Worm (Caenorhabditis elegans) whole organism, L1 larva: ENCODE data around the gene srx-14.
A peak's percentile ranks its signal among the peaks of the same experiment; 100 is the strongest.

Experiments
- C04F5.9 ChIP-seq: sonication (generic microtip); optimal IDR thresholded peaks from 2 replicates; lab custom pipeline; 2016; ENCODE audit warnings: missing genetic modification characterization, missing compliant biosample characterization
- C16A3.4 ChIP-seq: fragments of 150-350 bp; optimal IDR thresholded peaks from 2 replicates; lab custom pipeline; 2014; ENCODE audit warnings: missing biosample characterization, missing genetic modification characterization
- F16B12.6 ChIP-seq: fragments of 150-350 bp; optimal IDR thresholded peaks from 2 replicates; lab custom pipeline; 2014; ENCODE audit warnings: missing biosample characterization, missing genetic modification characterization
- Y116A8C.19 ChIP-seq: sonication (generic microtip); optimal IDR thresholded peaks from 2 replicates; lab custom pipeline; 2016; ENCODE audit warnings: missing compliant biosample characterization, missing genetic modification characterization, borderline replicate concordance
- alr-1 ChIP-seq: fragments of 200-800 bp; sonication (Bioruptor generic); optimal IDR thresholded peaks from 2 replicates; lab custom pipeline; 2018; ENCODE audit warnings: borderline replicate concordance, mild to moderate bottlenecking, missing genetic modification characterization, missing compliant biosample characterization
- ceh-63 ChIP-seq: fragments of 200-800 bp; sonication (Bioruptor generic); optimal IDR thresholded peaks from 2 replicates; lab custom pipeline; 2018; ENCODE audit warnings: mild to moderate bottlenecking, missing genetic modification characterization, missing compliant biosample characterization
- ceh-88 ChIP-seq: fragments of 200-800 bp; sonication (Bioruptor generic); IDR thresholded peaks from 2 replicates; pipeline ENCODE4 v1.3.6; 2022; ENCODE audit warnings: missing genetic modification characterization, missing compliant biosample characterization
- ceh-90 ChIP-seq: sonication (generic microtip); optimal IDR thresholded peaks from 2 replicates; lab custom pipeline; 2016; ENCODE audit warnings: missing genetic modification characterization, missing compliant biosample characterization
- efl-1 ChIP-seq, 4 experiments: fragments of 150-350 bp; optimal IDR thresholded peaks in 3 of 4; peaks in 1 of 4; 1 replicate in 1 of 4; 2 replicates in 3 of 4; lab custom pipeline; 2014; ENCODE audit warnings: missing biosample characterization in 2 of 4, missing genetic modification characterization in 2 of 4, missing genetic modification reagents in 2 of 4
- egl-13 ChIP-seq: sonication (generic microtip); optimal IDR thresholded peaks from 2 replicates; lab custom pipeline; 2016; ENCODE audit warnings: missing genotype, missing genetic modification reagents, missing genetic modification characterization, missing compliant biosample characterization
- egl-27 ChIP-seq, 2 experiments: fragments of 150-350 bp in 1 of 2; sonication (generic microtip); optimal IDR thresholded peaks; 3 replicates each; lab custom pipeline; 2017 to 2018; ENCODE audit warnings: missing biosample characterization in 2 of 2, missing genetic modification characterization in 2 of 2, missing genetic modification reagents in 2 of 2
- elt-2 ChIP-seq: sonication (generic microtip); optimal IDR thresholded peaks from 2 replicates; lab custom pipeline; 2016; ENCODE audit warnings: missing genetic modification characterization, mild to moderate bottlenecking, inconsistent platforms, missing compliant biosample characterization, missing genetic modification reagents
- fkh-10 ChIP-seq: sonication (generic microtip); optimal IDR thresholded peaks from 2 replicates; lab custom pipeline; 2017; ENCODE audit warnings: missing biosample characterization, missing genetic modification reagents, missing genetic modification characterization
- fkh-8 ChIP-seq: sonication (generic microtip); optimal IDR thresholded peaks from 2 replicates; lab custom pipeline; 2016; ENCODE audit warnings: mild to moderate bottlenecking, missing genetic modification characterization, missing compliant biosample characterization
- fos-1 ChIP-seq: fragments of 150-350 bp; optimal IDR thresholded peaks from 2 replicates; lab custom pipeline; 2014; ENCODE audit warnings: missing biosample characterization, missing genetic modification characterization
- grh-1 ChIP-seq: fragments of 200-800 bp; sonication (Bioruptor generic); IDR thresholded peaks from 2 replicates; pipeline ENCODE4 v1.3.6; 2022; ENCODE audit warnings: missing genetic modification reagents, missing genetic modification characterization, missing compliant biosample characterization
- hlh-17 ChIP-seq: fragments of 200-800 bp; sonication (Bioruptor generic); optimal IDR thresholded peaks from 2 replicates; lab custom pipeline; 2018; ENCODE audit warnings: missing genetic modification characterization, mild to moderate bottlenecking, missing compliant biosample characterization, moderate library complexity, borderline replicate concordance
- lin-13 ChIP-seq: fragments of 150-350 bp; optimal IDR thresholded peaks from 2 replicates; lab custom pipeline; 2014; ENCODE audit warnings: missing biosample characterization, missing genetic modification reagents, missing genetic modification characterization
- lin-35 ChIP-seq, 2 experiments: fragments of 150-350 bp; optimal IDR thresholded peaks; 2 replicates each; lab custom pipeline; 2014; ENCODE audit warnings: missing biosample characterization in 2 of 2, missing genetic modification characterization in 2 of 2, missing genetic modification reagents in 2 of 2
- mdl-1 ChIP-seq, 2 experiments: fragments of 150-350 bp; optimal IDR thresholded peaks; 2 replicates each; lab custom pipeline; 2014 to 2017; ENCODE audit warnings: missing biosample characterization in 2 of 2, missing genetic modification characterization in 2 of 2, inconsistent platforms in 1 of 2
- nhr-11 ChIP-seq: fragments of 150-350 bp; optimal IDR thresholded peaks from 2 replicates; lab custom pipeline; 2014; ENCODE audit warnings: missing biosample characterization, missing genetic modification characterization
- nhr-12 ChIP-seq: sonication (generic microtip); optimal IDR thresholded peaks from 2 replicates; lab custom pipeline; 2017; ENCODE audit warnings: missing biosample characterization, missing genetic modification characterization
- nhr-19 ChIP-seq: fragments of 200-800 bp; sonication (Bioruptor generic); conservative IDR thresholded peaks from 2 replicates; pipeline ENCODE4 v1.3.6; 2022; ENCODE audit warnings: missing genetic modification characterization, missing compliant biosample characterization
- nhr-20 ChIP-seq: sonication (generic microtip); optimal IDR thresholded peaks from 2 replicates; lab custom pipeline; 2016; ENCODE audit warnings: mild to moderate bottlenecking, missing genetic modification characterization, missing compliant biosample characterization
- nhr-237 ChIP-seq: fragments of 150-350 bp; optimal IDR thresholded peaks from 2 replicates; lab custom pipeline; 2014; ENCODE audit warnings: missing biosample characterization, missing genetic modification characterization
- nhr-47 ChIP-seq: sonication (generic microtip); optimal IDR thresholded peaks from 2 replicates; lab custom pipeline; 2016; ENCODE audit warnings: mild to moderate bottlenecking, missing genetic modification characterization, moderate library complexity, missing compliant biosample characterization
- nhr-71 ChIP-seq: sonication (generic microtip); optimal IDR thresholded peaks from 2 replicates; lab custom pipeline; 2016; ENCODE audit warnings: mild to moderate bottlenecking, missing genetic modification characterization, moderate library complexity, missing compliant biosample characterization
- nhr-77 ChIP-seq: fragments of 150-350 bp; optimal IDR thresholded peaks from 2 replicates; lab custom pipeline; 2014; ENCODE audit warnings: missing biosample characterization, missing genetic modification characterization
- nhr-85 ChIP-seq: sonication (generic microtip); peaks from one replicate; lab custom pipeline; 2016; ENCODE audit warnings: missing genetic modification characterization, inconsistent platforms, missing compliant biosample characterization
- nhr-90 ChIP-seq: sonication (generic microtip); optimal IDR thresholded peaks from 2 replicates; lab custom pipeline; 2016; ENCODE audit warnings: mild to moderate bottlenecking, missing genetic modification characterization, missing compliant biosample characterization; ENCODE audit not compliant: poor library complexity
- pag-3 ChIP-seq: sonication (generic microtip); optimal IDR thresholded peaks from 2 replicates; lab custom pipeline; 2017; ENCODE audit warnings: missing genetic modification characterization, mild to moderate bottlenecking, missing compliant biosample characterization, antibody characterized with exemption, borderline replicate concordance; ENCODE audit not compliant: insufficient read depth
- pax-3 ChIP-seq: fragments of 200-800 bp; sonication (Bioruptor generic); optimal IDR thresholded peaks from 2 replicates; lab custom pipeline; 2018; ENCODE audit warnings: mild to moderate bottlenecking, missing genetic modification characterization, moderate library complexity, missing compliant biosample characterization
- rnt-1 ChIP-seq: sonication (generic microtip); optimal IDR thresholded peaks from 2 replicates; lab custom pipeline; 2016; ENCODE audit warnings: mild to moderate bottlenecking, missing genetic modification characterization, moderate library complexity, missing compliant biosample characterization
- snu-23 ChIP-seq: sonication (generic microtip); optimal IDR thresholded peaks from 2 replicates; lab custom pipeline; 2016; ENCODE audit warnings: missing genetic modification characterization, missing compliant biosample characterization
- sox-4 ChIP-seq: sonication (generic microtip); optimal IDR thresholded peaks from 2 replicates; lab custom pipeline; 2016; ENCODE audit warnings: missing genetic modification characterization, missing compliant biosample characterization
- sptf-1 ChIP-seq: fragments of 150-350 bp; optimal IDR thresholded peaks from 2 replicates; lab custom pipeline; 2014; ENCODE audit warnings: missing biosample characterization, missing genetic modification characterization
- swsn-7 ChIP-seq: sonication (generic microtip); optimal IDR thresholded peaks from 2 replicates; lab custom pipeline; 2016; ENCODE audit warnings: missing genetic modification characterization, missing compliant biosample characterization
- tbx-2 ChIP-seq: sonication (generic microtip); optimal IDR thresholded peaks from 2 replicates; lab custom pipeline; 2016; ENCODE audit warnings: missing genetic modification characterization, missing compliant biosample characterization
- unc-130 ChIP-seq: fragments of 150-350 bp; optimal IDR thresholded peaks from 2 replicates; lab custom pipeline; 2017; ENCODE audit warnings: missing biosample characterization, missing genetic modification characterization, inconsistent platforms
- unc-30 ChIP-seq: sonication (generic microtip); optimal IDR thresholded peaks from 2 replicates; lab custom pipeline; 2017; ENCODE audit warnings: missing biosample characterization, missing genetic modification characterization
- unc-86 ChIP-seq: sonication (generic microtip); optimal IDR thresholded peaks from 2 replicates; lab custom pipeline; 2016; ENCODE audit warnings: missing genetic modification characterization, missing compliant biosample characterization
- unc-98 ChIP-seq: fragments of 200-800 bp; sonication (Bioruptor generic); IDR thresholded peaks from 2 replicates; pipeline ENCODE4 v1.3.6; 2022; ENCODE audit warnings: missing genetic modification characterization, missing compliant biosample characterization
- xbp-1 ChIP-seq: sonication (generic microtip); optimal IDR thresholded peaks from 2 replicates; lab custom pipeline; 2016; ENCODE audit warnings: missing genetic modification characterization, missing compliant biosample characterization
- zag-1 ChIP-seq: fragments of 150-350 bp; optimal IDR thresholded peaks from 2 replicates; lab custom pipeline; 2014; ENCODE audit warnings: missing biosample characterization, missing genetic modification characterization
- zip-4 ChIP-seq: fragments of 200-800 bp; sonication (Bioruptor generic); optimal IDR thresholded peaks from 2 replicates; lab custom pipeline; 2018; ENCODE audit warnings: mild to moderate bottlenecking, missing genetic modification characterization, moderate library complexity, missing compliant biosample characterization

The srx-14 gene

ce11 chrIV:1070383-1070782, 43.2 kb downstream of the srx-14 start (continued):
- TF ChIP-seq unc-30 (tag; lab: Kevin White, UChicago) (peak; percentile 89), swsn-7 (peak; percentile 88), C16A3.4 (tag; lab: Kevin White, UChicago) (peak; percentile 34), nhr-11 (tag; lab: Kevin White, UChicago) (peak; percentile 70), sox-4 (peak; percentile 43), fkh-10 (GFP tag; lab: Kevin White, UChicago) (peak; percentile 97), nhr-20 (peak; percentile 22), fos-1 (peak; percentile 73), ceh-88 (GFP tag; lab: Robert Waterston, UW) (no peak), mdl-1 (tag; optimal IDR thresholded peaks at IDR 0.05; lab: Kevin White, UChicago) (peak in 1 of 2 experiments; percentile 64), nhr-47 (tag; lab: Kevin White, UChicago) (peak; percentile 85), lin-13 (peak; percentile 53), tbx-2 (tag; lab: Kevin White, UChicago) (peak; percentile 71), nhr-90 (tag; lab: Kevin White, UChicago) (no peak), ceh-90 (no peak), snu-23 (GFP tag; lab: Kevin White, UChicago) (peak; percentile 71), efl-1 (optimal IDR thresholded peaks at IDR 0.05; lab: Kevin White, UChicago) (peak; percentile 64 to 71), efl-1 (GFP tag; optimal IDR thresholded peaks at IDR 0.05 in 1 of 2; lab: Kevin White, UChicago) (peak; percentile 35 to 93), sptf-1 (no peak), zip-4 (GFP tag; lab: Kevin White, UChicago) (no peak), alr-1 (tag; lab: Kevin White, UChicago) (no peak), egl-13 (tag; lab: Kevin White, UChicago) (peak; percentile 68), elt-2 (tag; lab: Kevin White, UChicago) (peak; percentile 23), nhr-71 (peak; percentile 87), pax-3 (tag; lab: Kevin White, UChicago) (peak; percentile 61), grh-1 (GFP tag; lab: Robert Waterston, UW) (no peak), C04F5.9 (tag; lab: Kevin White, UChicago) (peak; percentile 46), nhr-237 (tag; lab: Kevin White, UChicago) (no peak), fkh-8 (tag; lab: Kevin White, UChicago) (peak; percentile 94), Y116A8C.19 (no peak), rnt-1 (tag; lab: Kevin White, UChicago) (peak; percentile 71), xbp-1 (peak; percentile 53), egl-27 (tag; optimal IDR thresholded peaks at IDR 0.05; lab: Kevin White, UChicago) (peak; percentile 38 to 67), lin-35 (GFP tag; optimal IDR thresholded peaks at IDR 0.05; lab: Kevin White, UChicago) (peak in 1 of 2 experiments; percentile 62), zag-1 (tag; lab: Kevin White, UChicago) (no peak), ceh-63 (no peak), pag-3 (peak; percentile 22), nhr-19 (GFP tag; lab: Robert Waterston, UW) (peak; percentile 45), unc-86 (tag; lab: Kevin White, UChicago) (peak; percentile 90)

ce11 chrIV:1068730-1069244, 44.8 kb downstream of the srx-14 start:
- no peak for TF ChIP-seq hlh-17 (GFP tag; lab: Kevin White, UChicago)
- TF ChIP-seq nhr-77 (tag; lab: Kevin White, UChicago) = no peak
- TF ChIP-seq unc-98 (GFP tag; lab: Robert Waterston, UW) = no peak
- no peak for TF ChIP-seq F16B12.6 (tag; lab: Kevin White, UChicago)
- TF ChIP-seq zip-4 (GFP tag; lab: Kevin White, UChicago) = no peak
- TF ChIP-seq C16A3.4 (tag; lab: Kevin White, UChicago) = no peak
- no peak for TF ChIP-seq nhr-12 (tag; lab: Kevin White, UChicago)
- TF ChIP-seq unc-130 = no peak
- no peak for TF ChIP-seq unc-86 (tag; lab: Kevin White, UChicago)
- no peak for TF ChIP-seq nhr-85
- TF ChIP-seq, all 84 proteins: peak for 0
